Fruit fly (Drosophila melanogaster) whole organism: ENCODE measurements around the gene CG3009.

Experiments used
- CG8478 ChIP-seq: fragments of >200 bp; optimal IDR thresholded peaks from 2 replicates; lab custom pipeline; 2018; ENCODE audit warnings: inconsistent platforms
- Dll ChIP-seq: fragments of >200 bp; optimal IDR thresholded peaks from 2 replicates; lab custom pipeline; 2017
- pan ChIP-seq: fragments of >200 bp; optimal IDR thresholded peaks from 2 replicates; lab custom pipeline; 2017
- psq ChIP-seq: fragments of >200 bp; optimal IDR thresholded peaks from 2 replicates; lab custom pipeline; 2017
- usp ChIP-seq: fragments of >200 bp; optimal IDR thresholded peaks from 2 replicates; lab custom pipeline; 2017; ENCODE audit warnings: missing biosample characterization, missing genetic modification characterization, mixed read lengths

DNA sequence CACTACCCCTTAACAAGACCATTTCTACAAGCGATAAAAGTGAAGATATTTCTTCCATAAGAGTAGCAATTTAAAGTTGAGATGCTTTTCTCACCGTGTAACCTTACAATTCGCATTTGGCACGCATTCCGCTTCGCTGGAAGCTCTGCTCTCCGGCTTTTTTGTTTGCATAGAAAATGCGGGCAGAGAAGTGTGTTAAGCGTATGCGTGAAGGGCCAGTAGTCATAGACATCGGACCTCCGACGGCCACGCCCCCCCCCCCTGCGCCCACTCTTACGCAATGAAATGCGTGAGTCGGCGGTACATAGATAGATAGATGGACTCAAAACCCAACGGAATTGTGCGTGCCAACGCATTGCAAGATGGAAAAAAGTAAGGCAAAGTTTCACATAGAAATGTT, 2.9 kb upstream of the CG3009 start:
- TF ChIP-seq pan (lab: Kevin White, UChicago) (no peak), psq (lab: Kevin White, UChicago) (no peak), usp (GFP tag; lab: Kevin White, UChicago) (no peak), Dll (lab: Kevin White, UChicago) (no peak), CG8478 (lab: Kevin White, UChicago) (no peak)
